Worm (Caenorhabditis elegans): Measurements from ENCODE around the gene irld-20.

DNA sequence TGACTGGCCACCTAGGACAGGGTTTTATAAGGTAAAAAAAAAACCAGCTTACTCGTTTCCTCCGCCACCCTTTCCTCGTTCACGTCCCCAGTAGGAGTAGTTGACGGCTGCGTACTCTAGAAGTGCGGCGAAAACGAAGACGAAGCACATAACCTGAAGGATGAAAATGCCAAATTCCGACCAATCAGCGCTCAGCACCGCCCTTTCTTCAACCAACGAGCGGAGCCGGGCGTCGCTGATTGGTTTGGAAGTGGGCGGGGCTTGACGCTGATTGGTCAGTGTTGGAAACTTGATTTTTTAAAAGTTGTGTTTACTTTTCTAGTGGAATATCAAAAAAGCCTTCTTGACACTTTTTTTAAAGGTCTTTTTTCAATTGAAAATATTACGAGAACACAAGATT, 22.8 kb downstream of the irld-20 start:
- no peak for TF ChIP-seq nhr-77 (tag; optimal IDR thresholded peaks at IDR 0.05)
- TF ChIP-seq blmp-1 (tag; optimal IDR thresholded peaks at IDR 0.05), result no peak
- TF ChIP-seq pqm-1 (tag; optimal IDR thresholded peaks at IDR 0.05), result no peak
- TF ChIP-seq pag-3 (tag; optimal IDR thresholded peaks at IDR 0.05; ENCODE audit: borderline replicate concordance, insufficient read depth), result no peak
- TF ChIP-seq aha-1 (tag; optimal IDR thresholded peaks at IDR 0.05), result no peak
- TF ChIP-seq dpl-1 (GFP tag; optimal IDR thresholded peaks at IDR 0.05), result no peak
- no peak for TF ChIP-seq aly-2 (tag; optimal IDR thresholded peaks at IDR 0.05)
